Worm (Caenorhabditis elegans): ENCODE results near the gene srx-10.

DNA sequence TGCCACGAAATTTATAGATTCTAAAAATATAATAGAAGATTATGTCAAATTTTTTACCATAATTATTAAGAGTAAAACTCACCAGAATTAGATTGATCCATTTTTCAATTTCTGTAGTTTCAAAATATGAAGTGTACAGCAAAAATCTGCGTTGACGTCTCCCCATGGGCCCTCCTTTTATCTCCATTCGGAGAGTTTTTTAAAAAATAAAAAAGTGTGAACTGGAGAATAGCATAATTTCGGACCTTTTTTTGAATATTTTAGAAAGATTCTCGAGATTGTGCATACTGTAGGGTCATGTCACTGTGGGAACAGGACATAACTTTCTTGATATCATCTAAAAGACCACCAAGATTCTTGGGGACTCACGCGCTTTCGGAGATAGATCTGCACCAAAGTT, 4.2 kb downstream of the srx-10 start, which contains the start of gene dpr-1:
- TF ChIP-seq pax-1 (tag; optimal IDR thresholded peaks at IDR 0.05): no peak
- no peak for TF ChIP-seq unc-3 (GFP tag; conservative IDR thresholded peaks at IDR 0.05)
- TF ChIP-seq unc-3 (tag; optimal IDR thresholded peaks at IDR 0.05): no peak
- TF ChIP-seq fkh-10 (GFP tag; optimal IDR thresholded peaks at IDR 0.05): no peak
- no peak for TF ChIP-seq npax-4 (tag; optimal IDR thresholded peaks at IDR 0.05)
- no peak for TF ChIP-seq lin-11 (tag; optimal IDR thresholded peaks at IDR 0.05)
- no peak for TF ChIP-seq pat-9 (tag; optimal IDR thresholded peaks at IDR 0.05)
- TF ChIP-seq ama-1 (optimal IDR thresholded peaks at IDR 0.05): no peak
- no peak for TF ChIP-seq nhr-11 (tag; optimal IDR thresholded peaks at IDR 0.05)
- no peak for TF ChIP-seq F13H6.1 (tag; optimal IDR thresholded peaks at IDR 0.05)
- no peak for TF ChIP-seq elt-2 (tag; optimal IDR thresholded peaks at IDR 0.05)
